Fruit fly (Drosophila melanogaster) Kc167 (cell line): Measurements from ENCODE around the gene Naam.

Experiments
- Myc ChIP-seq: fragments of >200 bp; optimal IDR thresholded peaks from 2 replicates; lab custom pipeline; 2017; ENCODE audit warnings: missing external identifiers
- Sin3A ChIP-seq: fragments of >200 bp; optimal IDR thresholded peaks from 2 replicates; lab custom pipeline; 2018; ENCODE audit warnings: missing external identifiers
- h ChIP-seq: fragments of >200 bp; optimal IDR thresholded peaks from 3 replicates; lab custom pipeline; 2018; ENCODE audit warnings: missing external identifiers
- insv ChIP-seq: fragments of >200 bp; optimal IDR thresholded peaks from 3 replicates; lab custom pipeline; 2018; ENCODE audit warnings: missing external identifiers
- psq ChIP-seq: fragments of >200 bp; optimal IDR thresholded peaks from 2 replicates; lab custom pipeline; 2017; ENCODE audit warnings: missing external identifiers
- ttk ChIP-seq: sonication (Bioruptor generic); optimal IDR thresholded peaks from 2 replicates; lab custom pipeline; 2017; ENCODE audit warnings: missing external identifiers

dm6 chr3R:19657235-19657634, 14.0 kb upstream of the Naam start:
- TF ChIP-seq h (lab: Kevin White, UChicago) (no peak), ttk (lab: Kevin White, UChicago) (no peak), Sin3A (lab: Kevin White, UChicago) (no peak), insv (no peak), Myc (lab: Kevin White, UChicago) (no peak), psq (lab: Kevin White, UChicago) (no peak)
